Fruit fly (Drosophila melanogaster) whole organism, adult: ENCODE measurements around the gene Rh7.

Experiments
- CG11617 ChIP-seq: fragments of 200-800 bp; sonication (Bioruptor generic); optimal IDR thresholded peaks from 2 replicates; lab custom pipeline; 2017; ENCODE audit warnings: mild to moderate bottlenecking, missing biosample characterization, missing genetic modification reagents, missing genetic modification characterization
- CG12768 ChIP-seq: fragments of 200-800 bp; sonication (Bioruptor generic); optimal IDR thresholded peaks from 2 replicates; lab custom pipeline; 2017; ENCODE audit warnings: missing biosample characterization, missing genetic modification characterization, mild to moderate bottlenecking, moderate library complexity, missing genetic modification reagents
- CG14711 ChIP-seq: fragments of 200-800 bp; sonication (Bioruptor generic); optimal IDR thresholded peaks from 2 replicates; lab custom pipeline; 2018; ENCODE audit warnings: missing biosample characterization, mild to moderate bottlenecking, missing genetic modification characterization, moderate library complexity
- CG1620 ChIP-seq: fragments of 200-800 bp; sonication (Bioruptor generic); optimal IDR thresholded peaks from 2 replicates; lab custom pipeline; 2016; ENCODE audit warnings: missing biosample characterization, missing genetic modification characterization
- CG33017 ChIP-seq: fragments of 200-800 bp; sonication (Bioruptor generic); optimal IDR thresholded peaks from 2 replicates; lab custom pipeline; 2018; ENCODE audit warnings: missing biosample characterization, mild to moderate bottlenecking, missing genetic modification characterization, moderate library complexity
- CG5204 ChIP-seq: fragments of 200-800 bp; sonication (Bioruptor generic); optimal IDR thresholded peaks from 2 replicates; lab custom pipeline; 2016; ENCODE audit warnings: missing biosample characterization, missing genetic modification characterization
- CG7045 ChIP-seq: fragments of 200-800 bp; sonication (Bioruptor generic); optimal IDR thresholded peaks from 2 replicates; lab custom pipeline; 2017; ENCODE audit warnings: missing biosample characterization, mild to moderate bottlenecking, missing genetic modification characterization
- CG7101 ChIP-seq: fragments of 200-800 bp; sonication (Bioruptor generic); optimal IDR thresholded peaks from 2 replicates; lab custom pipeline; 2018; ENCODE audit warnings: missing biosample characterization, mild to moderate bottlenecking, missing genetic modification characterization, moderate library complexity
- Clk ChIP-seq: fragments of 200-800 bp; sonication (Bioruptor generic); optimal IDR thresholded peaks from 2 replicates; lab custom pipeline; 2017; ENCODE audit warnings: missing biosample characterization, missing genetic modification characterization
- Crg-1 ChIP-seq: fragments of 200-800 bp; sonication (Bioruptor generic); optimal IDR thresholded peaks from 2 replicates; lab custom pipeline; 2016; ENCODE audit warnings: missing biosample characterization, missing genetic modification characterization
- Hr96 ChIP-seq: fragments of 200-800 bp; sonication (Bioruptor generic); optimal IDR thresholded peaks from 2 replicates; lab custom pipeline; 2016; ENCODE audit warnings: missing biosample characterization, missing genetic modification characterization
- Mnt ChIP-seq: fragments of 200-800 bp; sonication (Bioruptor generic); optimal IDR thresholded peaks from 2 replicates; lab custom pipeline; 2016; ENCODE audit warnings: missing biosample characterization, mild to moderate bottlenecking, missing genetic modification characterization
- bab1 ChIP-seq: fragments of 200-800 bp; sonication (Bioruptor generic); optimal IDR thresholded peaks from 3 replicates; lab custom pipeline; 2019; ENCODE audit warnings: missing biosample characterization, mild to moderate bottlenecking, missing genetic modification characterization, moderate library complexity
- cic ChIP-seq: fragments of 200-800 bp; sonication (Bioruptor generic); optimal IDR thresholded peaks from 2 replicates; lab custom pipeline; 2017; ENCODE audit warnings: missing biosample characterization, mild to moderate bottlenecking, missing genetic modification characterization, moderate library complexity
- cnc ChIP-seq, 2 experiments: fragments of >200 bp; optimal IDR thresholded peaks; 2 replicates each; lab custom pipeline; 2017
- ovo ChIP-seq: fragments of 200-800 bp; sonication (Bioruptor generic); optimal IDR thresholded peaks from 2 replicates; lab custom pipeline; 2016; ENCODE audit warnings: missing biosample characterization, missing genetic modification characterization
- pad ChIP-seq: fragments of 200-800 bp; sonication (Bioruptor generic); optimal IDR thresholded peaks from 3 replicates; lab custom pipeline; 2017; ENCODE audit warnings: missing biosample characterization, missing genetic modification characterization, mild to moderate bottlenecking, moderate library complexity, missing genetic modification reagents
- tj ChIP-seq: fragments of 200-800 bp; sonication (Bioruptor generic); optimal IDR thresholded peaks from 3 replicates; lab custom pipeline; 2017; ENCODE audit warnings: missing biosample characterization, mild to moderate bottlenecking, missing genetic modification characterization, moderate library complexity
- toe ChIP-seq: fragments of 200-800 bp; sonication (Bioruptor generic); optimal IDR thresholded peaks from 2 replicates; lab custom pipeline; 2016; ENCODE audit warnings: missing biosample characterization, missing genetic modification characterization

The Rh7 gene

DNA sequence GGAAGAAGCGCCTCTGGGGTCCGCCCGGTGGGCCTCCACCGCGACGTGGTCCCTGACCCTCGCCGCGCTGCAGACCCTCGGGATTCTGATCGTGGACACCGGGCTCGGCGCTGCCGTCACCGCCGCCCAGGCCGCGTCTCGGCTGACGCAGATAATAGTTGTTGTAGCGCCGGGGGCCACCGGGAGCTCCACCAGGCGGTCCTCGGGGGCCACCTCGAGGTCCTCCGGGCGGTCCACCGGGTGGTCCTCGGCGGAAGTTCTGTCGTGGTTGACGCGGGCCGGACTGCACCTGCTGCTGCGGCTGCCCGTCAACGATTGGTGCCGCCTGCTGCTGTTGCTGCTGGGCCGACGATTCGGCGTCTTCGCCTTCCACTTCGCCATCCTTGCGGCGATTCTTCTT, 52.4 kb downstream of the Rh7 start:
- no peak for TF ChIP-seq cnc (optimal IDR thresholded peaks at IDR 0.05; lab: Kevin White, UChicago)
- TF ChIP-seq bab1 (GFP tag; lab: Kevin White, UChicago): no peak
- TF ChIP-seq Crg-1 (GFP tag; lab: Kevin White, UChicago): no peak
- TF ChIP-seq CG12768: no peak
- TF ChIP-seq toe: no peak
- TF ChIP-seq CG14711: no peak
- TF ChIP-seq Hr96 (GFP tag; lab: Kevin White, UChicago): no peak
- TF ChIP-seq CG1620: no peak
- no peak for TF ChIP-seq tj (GFP tag; lab: Kevin White, UChicago)
- no peak for TF ChIP-seq CG33017

DNA sequence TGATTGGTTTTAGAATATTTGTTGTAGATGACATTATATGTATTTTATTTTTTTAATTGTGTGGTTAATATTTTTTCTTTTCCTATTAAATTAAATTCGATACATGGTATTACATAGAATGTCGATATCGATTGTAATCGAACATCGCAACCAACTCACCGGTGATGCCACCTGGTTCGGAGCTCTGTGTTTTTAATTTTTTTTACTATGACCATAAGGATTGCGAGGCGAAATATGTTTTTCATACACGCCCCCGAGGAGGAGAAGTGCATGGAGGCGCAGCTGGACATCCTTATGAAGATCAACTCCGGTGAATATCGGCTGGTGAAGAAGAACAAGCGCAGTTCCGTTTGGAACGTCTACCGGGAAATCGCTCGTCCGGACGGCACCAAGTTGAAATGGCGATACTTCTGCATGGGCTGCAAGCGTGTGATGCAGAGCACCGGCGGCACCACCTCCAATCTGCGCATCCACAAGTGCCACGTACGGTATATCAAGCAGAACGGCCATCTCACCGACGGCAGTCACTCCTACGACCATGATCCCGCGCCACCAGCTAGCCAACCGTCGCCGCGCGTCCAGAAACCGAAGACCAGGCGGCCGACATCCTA, 55.3 kb downstream of the Rh7 start, which contains the start of gene CG11560:
CG11560 (plus strand) TSS at position 145 of the 611 bp plus-strand sequence.
- no peak for TF ChIP-seq CG5204 (GFP tag; lab: Kevin White, UChicago)
- peak; percentile 25 for TF ChIP-seq bab1 (GFP tag; lab: Kevin White, UChicago)
- TF ChIP-seq CG14711: peak; percentile 3
- no peak for TF ChIP-seq CG7045 (GFP tag; lab: Kevin White, UChicago)

DNA sequence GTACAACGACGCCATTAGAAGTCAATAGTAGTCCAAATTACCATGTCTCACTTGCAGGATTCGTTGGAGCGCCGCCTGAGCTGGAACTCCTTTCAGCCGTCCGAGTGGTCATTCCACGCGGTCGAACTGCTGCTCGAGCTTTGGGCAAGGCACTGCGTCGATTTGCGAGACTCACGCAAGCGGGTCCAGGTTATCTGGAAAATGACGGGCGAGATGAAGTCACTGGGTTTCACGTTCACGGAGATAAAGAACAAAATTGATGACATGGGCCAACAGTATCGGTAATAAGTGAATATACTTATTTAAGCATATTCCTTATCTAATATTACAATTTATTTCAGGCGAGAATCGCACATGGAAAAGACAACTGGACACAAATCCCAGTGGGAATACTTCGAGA, 56.7 kb downstream of the Rh7 start:
- TF ChIP-seq Clk (GFP tag; lab: Kevin White, UChicago) (no peak), CG11617 (GFP tag; lab: Kevin White, UChicago) (no peak), Crg-1 (GFP tag; lab: Kevin White, UChicago) (no peak), CG12768 (no peak), cnc (optimal IDR thresholded peaks at IDR 0.05; lab: Kevin White, UChicago) (no peak), CG5204 (GFP tag; lab: Kevin White, UChicago) (no peak), ovo (GFP tag; lab: Kevin White, UChicago) (no peak)

DNA sequence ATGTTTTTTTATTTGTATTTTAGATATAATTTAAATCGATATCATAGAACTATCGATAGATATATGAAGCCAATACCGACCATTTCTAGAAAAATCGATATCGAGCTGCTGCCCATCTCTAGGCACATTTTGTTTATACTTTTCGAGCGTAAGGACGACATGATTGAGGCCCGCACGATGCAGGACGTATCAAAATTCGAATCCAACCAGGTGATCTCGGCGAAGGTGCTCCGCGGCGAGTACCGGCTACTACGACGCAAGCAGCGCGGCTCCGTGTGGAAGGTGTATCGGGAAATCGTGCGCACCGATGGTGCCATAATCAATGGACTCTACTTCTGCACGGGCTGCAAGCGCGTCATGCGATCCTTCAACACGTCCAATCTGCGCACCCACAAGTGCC, 57.1 kb downstream of the Rh7 start, which contains the start of gene ssp:
ssp (plus strand) TSS at position 102 of the 400 bp plus-strand sequence.
- TF ChIP-seq cnc (optimal IDR thresholded peaks at IDR 0.05; lab: Kevin White, UChicago) (no peak), Mnt (GFP tag; lab: Kevin White, UChicago) (peak; percentile 1), CG7045 (GFP tag; lab: Kevin White, UChicago) (no peak)

DNA sequence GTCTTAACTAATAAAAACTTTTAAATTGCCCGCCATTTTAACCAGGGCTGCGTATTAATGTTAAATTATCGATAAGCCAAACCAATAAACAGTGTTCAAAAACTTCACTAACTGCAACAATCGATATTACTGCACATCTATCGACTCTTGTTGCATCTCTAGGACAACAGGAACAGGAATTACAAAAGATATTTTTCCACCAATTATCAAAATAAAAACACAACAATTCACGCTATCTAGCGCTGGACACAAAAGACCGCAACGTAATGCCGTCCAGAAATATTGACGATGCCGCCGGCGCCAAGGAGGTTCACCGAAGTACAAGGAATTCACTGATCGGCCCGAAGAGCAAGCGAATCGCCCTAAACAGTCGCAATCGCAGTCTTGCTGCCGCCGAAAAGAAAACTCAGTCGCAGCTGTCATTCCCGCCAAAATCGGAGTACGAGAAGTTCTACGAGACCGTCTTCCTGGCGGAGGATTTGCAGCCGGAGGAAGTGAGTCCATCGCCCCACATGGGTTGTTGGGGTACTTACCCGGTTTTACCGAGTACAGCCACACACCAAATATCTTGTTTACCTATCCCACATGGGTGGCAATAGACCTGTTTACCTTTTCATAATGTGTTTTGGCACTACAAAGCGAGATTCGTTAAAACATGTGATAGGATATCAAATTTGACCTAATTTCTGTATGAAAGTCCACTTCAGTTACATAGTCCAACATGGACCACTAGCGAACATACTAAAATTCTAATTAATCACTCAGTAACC, 59.1 kb downstream of the Rh7 start, which contains the start of gene vers:
vers (plus strand) TSS at position 136 of the 770 bp plus-strand sequence.
- TF ChIP-seq CG14711 (peak; percentile 40), bab1 (GFP tag; lab: Kevin White, UChicago) (peak; percentile 65), pad (GFP tag; lab: Kevin White, UChicago) (peak; percentile 28), ovo (GFP tag; lab: Kevin White, UChicago) (no peak), Mnt (GFP tag; lab: Kevin White, UChicago) (peak; percentile 31), CG7101 (tag; lab: Kevin White, UChicago) (peak; percentile 41), Clk (GFP tag; lab: Kevin White, UChicago) (no peak), Crg-1 (GFP tag; lab: Kevin White, UChicago) (no peak)

DNA sequence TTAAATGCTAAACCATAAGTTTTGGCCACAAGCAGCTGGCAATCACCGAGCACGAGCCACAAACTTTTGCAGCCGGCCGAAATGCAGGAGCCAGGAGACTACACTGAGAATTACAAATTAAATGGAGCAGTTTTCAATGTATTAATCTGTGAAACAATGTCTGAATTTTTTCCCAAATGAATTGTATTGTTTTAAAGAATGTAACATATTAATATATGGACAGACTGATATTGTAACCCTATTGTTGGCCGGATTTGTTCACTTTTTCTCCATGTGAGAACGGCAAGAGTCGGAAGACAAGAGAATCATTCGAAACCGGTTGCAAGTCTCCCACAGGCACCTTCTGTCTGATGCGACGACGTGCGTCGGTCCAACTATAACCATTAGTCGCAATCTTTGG, 60.2 kb downstream of the Rh7 start:
- no peak for TF ChIP-seq CG11617 (GFP tag; lab: Kevin White, UChicago)
- no peak for TF ChIP-seq bab1 (GFP tag; lab: Kevin White, UChicago)
- TF ChIP-seq Clk (GFP tag; lab: Kevin White, UChicago): no peak
- no peak for TF ChIP-seq ovo (GFP tag; lab: Kevin White, UChicago)
- TF ChIP-seq Hr96 (GFP tag; lab: Kevin White, UChicago): no peak
- no peak for TF ChIP-seq CG12768
- TF ChIP-seq pad (GFP tag; lab: Kevin White, UChicago): no peak
- no peak for TF ChIP-seq cic (GFP tag; lab: Kevin White, UChicago)
- no peak for TF ChIP-seq CG14711
